Worm (Caenorhabditis elegans): ENCODE data around the gene srh-177.

ce11 chrV:20351195-20351594, 17.9 kb downstream of the srh-177 start, which contains the start of gene K02E2.1:
- TF ChIP-seq nhr-237 (tag; optimal IDR thresholded peaks at IDR 0.05) (no peak), nhr-28 (tag; optimal IDR thresholded peaks at IDR 0.05) (no peak), sea-2 (GFP tag; optimal IDR thresholded peaks at IDR 0.05) (no peak), nhr-76 (tag; optimal IDR thresholded peaks at IDR 0.05) (no peak), skn-1 (tag; optimal IDR thresholded peaks at IDR 0.05) (no peak), nhr-11 (tag; optimal IDR thresholded peaks at IDR 0.05) (no peak), aly-2 (tag; optimal IDR thresholded peaks at IDR 0.05) (no peak), unc-62 (GFP tag; optimal IDR thresholded peaks at IDR 0.05) (no peak), lin-15B (tag; optimal IDR thresholded peaks at IDR 0.05) (no peak)

Data from whole organism, L3 larva.